Fruit fly (Drosophila melanogaster) whole organism, embryonic: ENCODE data around the gene put.

Experiments
- Atf-2 ChIP-seq: fragments of 200-800 bp; sonication (Bioruptor generic); optimal IDR thresholded peaks from 2 replicates; lab custom pipeline; 2016; ENCODE audit warnings: missing biosample characterization, missing genetic modification characterization
- CG10147 ChIP-seq: fragments of 200-800 bp; sonication (Bioruptor generic); optimal IDR thresholded peaks from 2 replicates; lab custom pipeline; 2019; ENCODE audit warnings: missing biosample characterization, mild to moderate bottlenecking, missing genetic modification characterization, moderate library complexity
- CG1024 ChIP-seq: fragments of 200-800 bp; sonication (Bioruptor generic); IDR thresholded peaks from 2 replicates; pipeline ENCODE4 v1.3.6; 2022; ENCODE audit warnings: missing biosample characterization, missing genetic modification characterization
- CG10431 ChIP-seq: fragments of 200-800 bp; sonication (Bioruptor generic); optimal IDR thresholded peaks from 3 replicates; lab custom pipeline; 2018; ENCODE audit warnings: missing biosample characterization, mild to moderate bottlenecking, missing genetic modification characterization
- CG11247 ChIP-seq: fragments of 200-800 bp; sonication (Bioruptor generic); IDR thresholded peaks from 2 replicates; pipeline ENCODE4 v1.3.6; 2022; ENCODE audit warnings: missing biosample characterization, missing genetic modification characterization
- CG11398 ChIP-seq: fragments of 200-800 bp; sonication (Bioruptor generic); optimal IDR thresholded peaks from 2 replicates; lab custom pipeline; 2016; ENCODE audit warnings: missing biosample characterization, missing genetic modification characterization
- CG12155 ChIP-seq: fragments of 200-800 bp; sonication (Bioruptor generic); optimal IDR thresholded peaks from 3 replicates; lab custom pipeline; 2016; ENCODE audit warnings: missing biosample characterization, missing genetic modification characterization
- CG14014 ChIP-seq: fragments of 200-800 bp; sonication (Bioruptor generic); IDR thresholded peaks from 2 replicates; pipeline ENCODE4 v1.3.6; 2022; ENCODE audit warnings: missing biosample characterization, missing genetic modification characterization
- CG15601 ChIP-seq: fragments of 200-800 bp; sonication (Bioruptor generic); optimal IDR thresholded peaks from 3 replicates; lab custom pipeline; 2019; ENCODE audit warnings: missing biosample characterization, mild to moderate bottlenecking, missing genetic modification characterization, moderate library complexity
- CG16815 ChIP-seq: fragments of 200-800 bp; sonication (Bioruptor generic); optimal IDR thresholded peaks from 3 replicates; lab custom pipeline; 2017; ENCODE audit warnings: missing biosample characterization, mild to moderate bottlenecking, missing genetic modification characterization
- CG17328 ChIP-seq: fragments of 200-800 bp; sonication (Bioruptor generic); IDR thresholded peaks from 2 replicates; pipeline ENCODE4 v1.3.6; 2022; ENCODE audit warnings: missing biosample characterization, missing genetic modification characterization
- CG17385 ChIP-seq: fragments of 200-800 bp; sonication (Bioruptor generic); optimal IDR thresholded peaks from 3 replicates; lab custom pipeline; 2018; ENCODE audit warnings: missing biosample characterization, mild to moderate bottlenecking, missing genetic modification characterization
- CG17912 ChIP-seq: fragments of 200-800 bp; sonication (Bioruptor generic); optimal IDR thresholded peaks from 2 replicates; lab custom pipeline; 2018; ENCODE audit warnings: missing biosample characterization, mild to moderate bottlenecking, missing genetic modification characterization
- CG18011 ChIP-seq: fragments of 200-800 bp; sonication (Bioruptor generic); optimal IDR thresholded peaks from 2 replicates; lab custom pipeline; 2017; ENCODE audit warnings: missing biosample characterization, missing genetic modification characterization, mild to moderate bottlenecking, moderate library complexity, missing genotype
- CG2712 ChIP-seq: fragments of 200-800 bp; optimal IDR thresholded peaks from 3 replicates; lab custom pipeline; 2019; ENCODE audit warnings: missing biosample characterization, mild to moderate bottlenecking, missing genetic modification characterization, moderate library complexity
- CG2889 ChIP-seq: fragments of 200-800 bp; sonication (Bioruptor generic); IDR thresholded peaks from 3 replicates; pipeline ENCODE4 v1.3.6; 2022; ENCODE audit warnings: missing biosample characterization, missing genetic modification characterization
- CG31224 ChIP-seq: fragments of 200-800 bp; sonication (Bioruptor generic); IDR thresholded peaks from 2 replicates; pipeline ENCODE4 v1.3.6; 2022; ENCODE audit warnings: missing biosample characterization, missing genetic modification characterization
- CG3163 ChIP-seq: fragments of 200-800 bp; sonication (Bioruptor generic); optimal IDR thresholded peaks from 3 replicates; lab custom pipeline; 2016; ENCODE audit warnings: missing biosample characterization, missing genetic modification characterization
- CG3281 ChIP-seq: fragments of 200-800 bp; sonication (Bioruptor generic); optimal IDR thresholded peaks from 3 replicates; lab custom pipeline; 2017; ENCODE audit warnings: missing biosample characterization, mild to moderate bottlenecking, missing genetic modification characterization
- CG4404 ChIP-seq: fragments of 200-800 bp; sonication (Bioruptor generic); IDR thresholded peaks from 2 replicates; pipeline ENCODE4 v1.3.6; 2022; ENCODE audit warnings: missing biosample characterization, missing genetic modification characterization
- CG4730 ChIP-seq: fragments of 200-800 bp; sonication (Bioruptor generic); IDR thresholded peaks from 2 replicates; pipeline ENCODE4 v1.3.6; 2022; ENCODE audit warnings: missing biosample characterization, missing genetic modification characterization
- CG6654 ChIP-seq: fragments of 200-800 bp; sonication (Bioruptor generic); optimal IDR thresholded peaks from 2 replicates; lab custom pipeline; 2017; ENCODE audit warnings: missing biosample characterization, mild to moderate bottlenecking, missing genetic modification characterization
- CG6689 ChIP-seq: fragments of 200-800 bp; sonication (Bioruptor generic); IDR thresholded peaks from 2 replicates; pipeline ENCODE4 v1.3.6; 2022; ENCODE audit warnings: missing biosample characterization, missing genetic modification characterization
- CG6791 ChIP-seq: fragments of 200-800 bp; sonication (Bioruptor generic); IDR thresholded peaks from 3 replicates; pipeline ENCODE4 v1.3.6; 2022; ENCODE audit warnings: missing biosample characterization, missing genetic modification characterization; ENCODE audit not compliant: partially characterized antibody
- CG9437 ChIP-seq: fragments of 200-800 bp; sonication (Bioruptor generic); optimal IDR thresholded peaks from 2 replicates; lab custom pipeline; 2018; ENCODE audit warnings: missing biosample characterization, mild to moderate bottlenecking, missing genetic modification characterization
- CG9609 ChIP-seq: fragments of 200-800 bp; sonication (Bioruptor generic); optimal IDR thresholded peaks from 3 replicates; lab custom pipeline; 2016; ENCODE audit warnings: missing biosample characterization, missing genetic modification characterization
- CG9932 ChIP-seq: fragments of 200-800 bp; sonication (Bioruptor generic); IDR thresholded peaks from 2 replicates; pipeline ENCODE4 v1.3.6; 2022; ENCODE audit warnings: missing biosample characterization, missing genetic modification characterization
- CHES-1-like ChIP-seq: fragments of 200-800 bp; sonication (Bioruptor generic); optimal IDR thresholded peaks from 2 replicates; lab custom pipeline; 2016; ENCODE audit warnings: missing biosample characterization, missing genetic modification characterization
- Chrac-16 ChIP-seq: fragments of 200-800 bp; sonication (Bioruptor generic); optimal IDR thresholded peaks from 3 replicates; lab custom pipeline; 2016; ENCODE audit warnings: missing biosample characterization, missing genetic modification characterization
- HmgZ ChIP-seq: fragments of 200-800 bp; sonication (Bioruptor generic); optimal IDR thresholded peaks from 2 replicates; lab custom pipeline; 2018; ENCODE audit warnings: missing biosample characterization, mild to moderate bottlenecking, missing genetic modification characterization
- Hr39 ChIP-seq: fragments of >200 bp; optimal IDR thresholded peaks from 2 replicates; lab custom pipeline; 2017
- Oaz ChIP-seq: fragments of 200-800 bp; sonication (Bioruptor generic); IDR thresholded peaks from 2 replicates; pipeline ENCODE4 v1.3.6; 2022; ENCODE audit warnings: missing biosample characterization, missing genetic modification characterization
- Pdp1 ChIP-seq, 2 experiments: fragments of 200-800 bp; sonication (Bioruptor generic); optimal IDR thresholded peaks; 3 replicates each; lab custom pipeline; 2016; ENCODE audit warnings: missing biosample characterization in 2 of 2, missing genetic modification characterization in 2 of 2, mild to moderate bottlenecking in 1 of 2, moderate library complexity in 1 of 2
- abd-A ChIP-seq: fragments of 200-800 bp; sonication (Bioruptor generic); optimal IDR thresholded peaks from 3 replicates; lab custom pipeline; 2019; ENCODE audit warnings: missing biosample characterization, mild to moderate bottlenecking, missing genetic modification characterization, moderate library complexity
- ap ChIP-seq: fragments of 200-800 bp; sonication (Bioruptor generic); IDR thresholded peaks from 2 replicates; pipeline ENCODE4 v1.3.6; 2022; ENCODE audit warnings: missing biosample characterization, missing genetic modification characterization
- dm ChIP-seq: fragments of 200-800 bp; sonication (Bioruptor generic); optimal IDR thresholded peaks from 3 replicates; lab custom pipeline; 2016; ENCODE audit warnings: missing biosample characterization, missing genetic modification characterization
- dmrt99B ChIP-seq: fragments of 200-800 bp; sonication (Bioruptor generic); optimal IDR thresholded peaks from 2 replicates; lab custom pipeline; 2018; ENCODE audit warnings: missing biosample characterization, mild to moderate bottlenecking, missing genetic modification characterization, moderate library complexity
- odd ChIP-seq: fragments of 200-800 bp; sonication (Bioruptor generic); optimal IDR thresholded peaks from 2 replicates; lab custom pipeline; 2017; ENCODE audit warnings: missing biosample characterization, mild to moderate bottlenecking, missing genetic modification characterization
- org-1 ChIP-seq: fragments of 200-800 bp; sonication (Bioruptor generic); optimal IDR thresholded peaks from 2 replicates; lab custom pipeline; 2017; ENCODE audit warnings: missing biosample characterization, missing genetic modification characterization
- pan ChIP-seq, 4 experiments: fragments of >200 bp in 3 of 4; fragments of 200-800 bp in 1 of 4; sonication (Bioruptor generic) in 1 of 4; optimal IDR thresholded peaks in 3 of 4; IDR thresholded peaks in 1 of 4; 2 replicates each; pipeline versions ENCODE4 v1.3.6 to Lab custom; 2017 to 2022; ENCODE audit warnings: missing biosample characterization in 2 of 4, missing genetic modification characterization in 2 of 4, mixed read lengths in 1 of 4
- pnt ChIP-seq: fragments of 200-800 bp; sonication (Bioruptor generic); optimal IDR thresholded peaks from 3 replicates; lab custom pipeline; 2016; ENCODE audit warnings: missing biosample characterization, missing genetic modification characterization
- psq ChIP-seq: fragments of 200-800 bp; sonication (Bioruptor generic); optimal IDR thresholded peaks from 2 replicates; lab custom pipeline; 2017; ENCODE audit warnings: missing biosample characterization, missing genetic modification characterization
- sim ChIP-seq: fragments of 200-800 bp; sonication (Bioruptor generic); IDR thresholded peaks from 2 replicates; pipeline ENCODE4 v1.3.6; 2022; ENCODE audit warnings: missing biosample characterization, missing genetic modification characterization
- sisA ChIP-seq: fragments of 200-800 bp; sonication (Bioruptor generic); IDR thresholded peaks from 2 replicates; pipeline ENCODE4 v1.3.6; 2022; ENCODE audit warnings: missing biosample characterization, missing genetic modification characterization
- ssp ChIP-seq: fragments of 200-800 bp; sonication (Bioruptor generic); IDR thresholded peaks from 2 replicates; pipeline ENCODE4 v1.3.6; 2022; ENCODE audit warnings: missing biosample characterization, missing genetic modification characterization
- twi ChIP-seq: fragments of 200-800 bp; optimal IDR thresholded peaks from 2 replicates; lab custom pipeline; 2019; ENCODE audit warnings: missing biosample characterization, mild to moderate bottlenecking, missing genetic modification characterization, moderate library complexity
- tx ChIP-seq: fragments of 200-800 bp; sonication (Bioruptor generic); optimal IDR thresholded peaks from 2 replicates; lab custom pipeline; 2016; ENCODE audit warnings: missing biosample characterization, missing genetic modification characterization
- wdn ChIP-seq: fragments of 200-800 bp; sonication (Bioruptor generic); IDR thresholded peaks from 2 replicates; pipeline ENCODE4 v1.3.6; 2022; ENCODE audit warnings: missing biosample characterization, missing genetic modification characterization
- wor ChIP-seq: fragments of 200-800 bp; sonication (Bioruptor generic); IDR thresholded peaks from 2 replicates; pipeline ENCODE4 v1.3.6; 2022; ENCODE audit warnings: missing biosample characterization, missing genetic modification characterization
- zf30C ChIP-seq: fragments of 200-800 bp; sonication (Bioruptor generic); optimal IDR thresholded peaks from 3 replicates; lab custom pipeline; 2018; ENCODE audit warnings: missing biosample characterization, mild to moderate bottlenecking, missing genetic modification characterization

put gene

DNA sequence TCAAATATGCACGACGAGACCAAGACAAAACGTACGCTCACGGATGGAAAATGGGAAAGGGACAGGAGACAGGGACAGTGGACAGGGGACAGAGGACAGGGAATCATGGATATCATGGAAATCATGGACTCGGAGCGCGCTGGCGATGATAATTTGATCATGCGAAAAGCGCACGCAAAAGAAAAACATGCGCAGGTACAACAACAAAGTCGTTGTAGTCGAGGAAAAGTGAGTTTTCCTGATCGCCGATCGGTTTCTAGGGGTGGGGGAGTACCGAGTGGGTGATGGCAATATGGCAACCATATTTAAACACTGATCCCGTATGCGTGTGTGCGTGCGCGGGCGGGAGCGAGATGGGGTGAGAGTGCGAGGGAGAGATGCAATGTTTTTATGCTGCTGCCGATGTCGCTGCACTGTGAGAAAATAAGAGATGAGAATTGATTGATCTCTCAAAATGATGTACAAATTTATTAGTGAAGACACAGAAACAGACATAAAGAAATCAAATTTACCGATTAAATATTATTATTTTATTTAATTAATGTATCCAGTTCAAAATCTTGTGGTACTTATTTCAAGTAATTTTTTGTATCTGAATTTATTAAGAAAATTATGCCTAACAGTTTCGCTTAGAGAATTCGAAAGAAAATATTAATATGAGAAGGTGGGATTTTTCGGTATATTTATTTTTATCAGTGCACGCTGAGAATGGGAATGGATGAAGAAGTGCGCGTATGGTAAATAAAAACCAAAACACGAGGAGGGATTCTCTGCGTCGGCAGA is 34.6 kb downstream of the put start (continued):
- TF ChIP-seq ap = peak; percentile 55
- TF ChIP-seq sim (GFP tag; lab: Robert Waterston, UW) = peak; percentile 78
- peak; percentile 82 for TF ChIP-seq CG9437 (GFP tag; lab: Kevin White, UChicago)
- peak; percentile 93 for TF ChIP-seq CG16815 (GFP tag; lab: Kevin White, UChicago)
- TF ChIP-seq CG17328 (GFP tag; lab: Robert Waterston, UW) = peak; percentile 85
- no peak for TF ChIP-seq abd-A (tag; lab: Kevin White, UChicago)
- peak; percentile 73 for TF ChIP-seq CG10147 (GFP tag; lab: Kevin White, UChicago)
- peak; percentile 97 for TF ChIP-seq zf30C (GFP tag; lab: Kevin White, UChicago)
- TF ChIP-seq pnt = no peak
- peak; percentile 9 for TF ChIP-seq CG18011 (GFP tag; lab: Kevin White, UChicago)
- peak; percentile 98 for TF ChIP-seq twi (tag; lab: Kevin White, UChicago)
- TF ChIP-seq CG6791 (GFP tag; lab: Robert Waterston, UW) = no peak
- peak; percentile 86 for TF ChIP-seq Chrac-16
- TF ChIP-seq CHES-1-like = no peak
- no peak for TF ChIP-seq CG11398 (GFP tag; lab: Kevin White, UChicago)
- TF ChIP-seq org-1 (GFP tag; lab: Kevin White, UChicago) = peak; percentile 79
- no peak for TF ChIP-seq CG9932 (GFP tag; lab: Robert Waterston, UW)
- TF ChIP-seq CG15601 (tag; lab: Kevin White, UChicago) = peak; percentile 94
- peak; percentile 99 for TF ChIP-seq Hr39
- TF ChIP-seq CG3281 (GFP tag; lab: Kevin White, UChicago) = peak; percentile 41
- no peak for TF ChIP-seq pan (optimal IDR thresholded peaks at IDR 0.05; lab: Kevin White, UChicago)
- TF ChIP-seq pan (GFP tag; optimal IDR thresholded peaks at IDR 0.05 in 1 of 2, IDR thresholded peaks at IDR 0.05 in 1 of 2) = peak in 1 of 2 experiments; percentile 66
- TF ChIP-seq wdn (GFP tag; lab: Robert Waterston, UW) = no peak
- peak; percentile 98 for TF ChIP-seq CG2712
- TF ChIP-seq CG4404 (GFP tag; lab: Robert Waterston, UW) = peak; percentile 91
- no peak for TF ChIP-seq tx (GFP tag; lab: Kevin White, UChicago)
- peak; percentile 76 for TF ChIP-seq psq (GFP tag; lab: Kevin White, UChicago)
- peak; percentile 56 for TF ChIP-seq CG4730 (GFP tag; lab: Robert Waterston, UW)
- TF ChIP-seq CG14014 (GFP tag; lab: Robert Waterston, UW) = no peak
- peak; percentile 62 for TF ChIP-seq CG6654
- TF ChIP-seq CG11247 = no peak
- TF ChIP-seq Oaz (GFP tag; lab: Robert Waterston, UW) = no peak
- TF ChIP-seq CG10431 (GFP tag; lab: Kevin White, UChicago) = peak; percentile 69
- TF ChIP-seq odd (GFP tag; lab: Kevin White, UChicago) = peak; percentile 80
- TF ChIP-seq CG2889 (GFP tag; lab: Robert Waterston, UW) = no peak
- TF ChIP-seq CG1024 (GFP tag; lab: Robert Waterston, UW) = peak; percentile 61; the same call in 1 of the 2 replicates
- peak; percentile 1 for TF ChIP-seq HmgZ (tag; lab: Kevin White, UChicago)
- TF ChIP-seq ssp (GFP tag; lab: Robert Waterston, UW) = peak; percentile 73
- no peak for TF ChIP-seq CG3163 (GFP tag; lab: Kevin White, UChicago)
- peak; percentile 85 for TF ChIP-seq CG6689
- peak; percentile 85 for TF ChIP-seq dmrt99B
- TF ChIP-seq sisA (GFP tag; lab: Robert Waterston, UW) = peak; percentile 82
- no peak for TF ChIP-seq CG9609 (GFP tag; lab: Kevin White, UChicago)
- TF ChIP-seq wor (GFP tag; lab: Robert Waterston, UW) = peak; percentile 76
- TF ChIP-seq CG17912 = no peak
- TF ChIP-seq Pdp1 (GFP tag; optimal IDR thresholded peaks at IDR 0.05; lab: Kevin White, UChicago) = peak; percentile 28 to 54
- TF ChIP-seq Atf-2 (GFP tag; lab: Kevin White, UChicago) = peak; percentile 45
- TF ChIP-seq dm (GFP tag; lab: Kevin White, UChicago) = no peak
- TF ChIP-seq CG17385 (GFP tag; lab: Kevin White, UChicago) = peak; percentile 79
- peak; percentile 64 for TF ChIP-seq CG12155 (GFP tag; lab: Kevin White, UChicago)
- peak; percentile 34; the same call in 1 of the 2 replicates for TF ChIP-seq CG31224
